Fruit fly (Drosophila melanogaster) whole organism, wandering third instar larva: ENCODE results near the gene CG14891.
A peak's percentile ranks its signal among the peaks of the same experiment; 100 is the strongest.

ENCODE experiments used
- Abd-B ChIP-seq: fragments of >200 bp; optimal IDR thresholded peaks from 2 replicates; lab custom pipeline; 2017; ENCODE audit warnings: missing biosample characterization, missing genetic modification characterization
- CG32264 ChIP-seq: fragments of 200-800 bp; sonication (Bioruptor generic); optimal IDR thresholded peaks from 2 replicates; lab custom pipeline; 2016; ENCODE audit warnings: missing biosample characterization, missing genetic modification characterization
- CG9705 ChIP-seq: fragments of 200-800 bp; sonication (Bioruptor generic); optimal IDR thresholded peaks from 2 replicates; lab custom pipeline; 2018; ENCODE audit warnings: missing biosample characterization, mild to moderate bottlenecking, missing genetic modification characterization
- CrebA ChIP-seq: fragments of 200-800 bp; sonication (Bioruptor generic); optimal IDR thresholded peaks from 2 replicates; lab custom pipeline; 2016; ENCODE audit warnings: missing biosample characterization, mild to moderate bottlenecking, missing genetic modification characterization, borderline replicate concordance
- Dfd ChIP-seq: fragments of >200 bp; optimal IDR thresholded peaks from 2 replicates; lab custom pipeline; 2017; ENCODE audit warnings: missing biosample characterization, missing genetic modification characterization
- GATAd ChIP-seq: sonication (Bioruptor generic); optimal IDR thresholded peaks from 2 replicates; lab custom pipeline; 2016; ENCODE audit warnings: missing biosample characterization, missing genetic modification characterization
- Hnf4 ChIP-seq: fragments of 200-800 bp; sonication (Bioruptor generic); optimal IDR thresholded peaks from 2 replicates; lab custom pipeline; 2016; ENCODE audit warnings: missing biosample characterization, mild to moderate bottlenecking, missing genetic modification characterization
- Hr78 ChIP-seq: fragments of >200 bp; optimal IDR thresholded peaks from 2 replicates; lab custom pipeline; 2017; ENCODE audit warnings: missing biosample characterization, missing genetic modification characterization
- Hr83 ChIP-seq: fragments of 200-300 bp; sonication (Bioruptor generic); optimal IDR thresholded peaks from 2 replicates; lab custom pipeline; 2016; ENCODE audit warnings: missing biosample characterization, mild to moderate bottlenecking, missing genetic modification characterization, moderate library complexity; ENCODE audit not compliant: poor library complexity, severe bottlenecking
- Jra ChIP-seq: sonication (Bioruptor generic); optimal IDR thresholded peaks from 2 replicates; lab custom pipeline; 2016; ENCODE audit warnings: missing biosample characterization, missing genetic modification characterization
- Mio ChIP-seq: sonication (Bioruptor generic); optimal IDR thresholded peaks from 2 replicates; lab custom pipeline; 2016; ENCODE audit warnings: missing biosample characterization, missing genetic modification characterization
- Myc ChIP-seq: fragments of >200 bp; optimal IDR thresholded peaks from 2 replicates; lab custom pipeline; 2017
- N ChIP-seq: fragments of >200 bp; optimal IDR thresholded peaks from 2 replicates; lab custom pipeline; 2018; ENCODE audit warnings: missing biosample characterization, missing external identifiers, missing genetic modification characterization
- OdsH ChIP-seq: fragments of 200-800 bp; sonication (Bioruptor generic); optimal IDR thresholded peaks from 2 replicates; lab custom pipeline; 2016; ENCODE audit warnings: missing biosample characterization, mild to moderate bottlenecking, missing genetic modification characterization
- Rel ChIP-seq, 2 experiments: fragments of 200-800 bp; sonication (Bioruptor generic) in 1 of 2; optimal IDR thresholded peaks; 2 replicates in 1 of 2; 3 replicates in 1 of 2; lab custom pipeline; 2016 to 2019; ENCODE audit warnings: mild to moderate bottlenecking in 2 of 2, missing biosample characterization in 2 of 2, missing genetic modification characterization in 2 of 2, moderate library complexity in 1 of 2
- Sp1 ChIP-seq: fragments of 200-800 bp; sonication (Bioruptor generic); optimal IDR thresholded peaks from 3 replicates; lab custom pipeline; 2019; ENCODE audit warnings: missing biosample characterization, mild to moderate bottlenecking, missing genetic modification characterization, moderate library complexity
- Vsx2 ChIP-seq: fragments of 200-300, 225-300 bp; sonication (Bioruptor generic); optimal IDR thresholded peaks from 2 replicates; lab custom pipeline; 2018; ENCODE audit warnings: missing biosample characterization, missing genetic modification characterization; ENCODE audit not compliant: partially characterized antibody
- brk ChIP-seq: fragments of 200-800 bp; sonication (Bioruptor generic); optimal IDR thresholded peaks from 2 replicates; lab custom pipeline; 2016; ENCODE audit warnings: missing biosample characterization, mild to moderate bottlenecking, missing genetic modification characterization
- dl ChIP-seq, 2 experiments: fragments of 175-275, 200-275 bp in 1 of 2; fragments of 200-275 bp in 1 of 2; sonication (Bioruptor generic); optimal IDR thresholded peaks; lab custom pipeline; 2018; ENCODE audit warnings: mild to moderate bottlenecking in 2 of 2, missing biosample characterization in 2 of 2, missing genetic modification characterization in 2 of 2, moderate library complexity in 2 of 2; ENCODE audit not compliant: partially characterized antibody in 2 of 2, insufficient read depth in 1 of 2
- dmrt93B ChIP-seq: fragments of 200-800 bp; sonication (Bioruptor generic); optimal IDR thresholded peaks from 2 replicates; lab custom pipeline; 2018; ENCODE audit warnings: missing biosample characterization, mild to moderate bottlenecking, missing genetic modification characterization
- dsf ChIP-seq: sonication (Bioruptor generic); optimal IDR thresholded peaks from 2 replicates; lab custom pipeline; 2016; ENCODE audit warnings: missing biosample characterization, missing genetic modification characterization, borderline replicate concordance
- ey ChIP-seq: fragments of 200-800 bp; sonication (Bioruptor generic); optimal IDR thresholded peaks from 2 replicates; lab custom pipeline; 2016; ENCODE audit warnings: missing biosample characterization, missing genetic modification characterization
- foxo ChIP-seq, 2 experiments: fragments of 200-800 bp; sonication (Bioruptor generic); optimal IDR thresholded peaks; 2 replicates in 1 of 2; 3 replicates in 1 of 2; lab custom pipeline; 2016 to 2017; ENCODE audit warnings: missing biosample characterization in 2 of 2, missing genetic modification characterization in 2 of 2
- fru ChIP-seq: fragments of 200-800 bp; sonication (Bioruptor generic); optimal IDR thresholded peaks from 3 replicates; lab custom pipeline; 2016; ENCODE audit warnings: missing biosample characterization, mild to moderate bottlenecking, missing genetic modification characterization
- h ChIP-seq: fragments of 200-800 bp; sonication (Bioruptor generic); optimal IDR thresholded peaks from 3 replicates; lab custom pipeline; 2016; ENCODE audit warnings: missing biosample characterization, mild to moderate bottlenecking, missing genetic modification characterization
- jim ChIP-seq: fragments of 175-275, 200-325 bp; sonication (Bioruptor generic); optimal IDR thresholded peaks from 2 replicates; lab custom pipeline; 2016; ENCODE audit warnings: missing biosample characterization, mild to moderate bottlenecking, missing genetic modification characterization
- lola ChIP-seq: fragments of >200 bp; optimal IDR thresholded peaks from 2 replicates; lab custom pipeline; 2017; ENCODE audit warnings: missing biosample characterization, missing genetic modification characterization
- pan ChIP-seq: fragments of >200 bp; optimal IDR thresholded peaks from 2 replicates; lab custom pipeline; 2017
- psq ChIP-seq: fragments of 200-800 bp; sonication (Bioruptor generic); optimal IDR thresholded peaks from 3 replicates; lab custom pipeline; 2017; ENCODE audit warnings: missing biosample characterization, mild to moderate bottlenecking, missing genetic modification characterization, moderate library complexity
- rgr ChIP-seq: fragments of 200-800 bp; sonication (Bioruptor generic); optimal IDR thresholded peaks from 3 replicates; lab custom pipeline; 2016; ENCODE audit warnings: missing biosample characterization, mild to moderate bottlenecking, missing genetic modification characterization
- sage ChIP-seq: fragments of 200-800 bp; sonication (Bioruptor generic); optimal IDR thresholded peaks from 2 replicates; lab custom pipeline; 2016; ENCODE audit warnings: missing biosample characterization, mild to moderate bottlenecking, missing genetic modification characterization
- sv ChIP-seq: fragments of 200-800 bp; sonication (Bioruptor generic); optimal IDR thresholded peaks from 3 replicates; lab custom pipeline; 2016; ENCODE audit warnings: missing biosample characterization, missing genetic modification characterization
- tai ChIP-seq: sonication (Bioruptor generic); optimal IDR thresholded peaks from 2 replicates; lab custom pipeline; 2016; ENCODE audit warnings: missing biosample characterization, missing genetic modification characterization
- usp ChIP-seq: fragments of >200 bp; optimal IDR thresholded peaks from 2 replicates; lab custom pipeline; 2017; ENCODE audit warnings: missing biosample characterization, missing genetic modification characterization
- woc ChIP-seq: sonication (Bioruptor generic); optimal IDR thresholded peaks from 2 replicates; lab custom pipeline; 2016; ENCODE audit warnings: missing biosample characterization, mild to moderate bottlenecking, missing genetic modification characterization

Gene CG14891

DNA sequence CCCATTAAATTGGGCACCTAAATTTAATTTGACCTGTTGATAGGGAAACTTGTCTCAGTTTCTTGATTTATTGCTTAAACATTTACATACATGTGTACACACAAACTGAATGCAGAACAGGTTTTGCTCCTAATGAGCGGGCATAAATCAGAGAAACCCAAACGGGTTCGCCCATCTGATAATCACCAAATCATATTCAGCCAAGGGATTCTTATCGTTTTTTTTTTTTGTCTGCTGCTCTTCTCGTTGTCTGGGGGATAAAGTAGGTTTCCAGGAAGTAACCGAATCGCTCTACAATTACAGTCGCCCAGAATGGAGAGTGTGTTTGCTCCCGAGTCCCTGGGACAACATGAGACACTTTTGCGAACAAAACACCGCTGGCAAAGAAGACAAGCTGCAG lies 25.6 kb upstream of the CG14891 start:
- no peak for TF ChIP-seq Rel (GFP tag; optimal IDR thresholded peaks at IDR 0.05; lab: Kevin White, UChicago)
- no peak for TF ChIP-seq Rel (tag; optimal IDR thresholded peaks at IDR 0.05; lab: Kevin White, UChicago)
- no peak for TF ChIP-seq psq (GFP tag; lab: Kevin White, UChicago)
- no peak for TF ChIP-seq Mio (GFP tag; lab: Kevin White, UChicago)
- no peak for TF ChIP-seq N (GFP tag; lab: Kevin White, UChicago)
- no peak for TF ChIP-seq sv (GFP tag; lab: Kevin White, UChicago)
- no peak for TF ChIP-seq dsf
- no peak for TF ChIP-seq ey (GFP tag; lab: Kevin White, UChicago)
- no peak for TF ChIP-seq sage (GFP tag; lab: Kevin White, UChicago)
- no peak for TF ChIP-seq CG9705
- TF ChIP-seq h (GFP tag; lab: Kevin White, UChicago), result no peak
- no peak for TF ChIP-seq GATAd (GFP tag; lab: Kevin White, UChicago)
- no peak for TF ChIP-seq fru (GFP tag; lab: Kevin White, UChicago)
- no peak for TF ChIP-seq CG32264 (GFP tag; lab: Kevin White, UChicago)
- TF ChIP-seq brk, result no peak
- TF ChIP-seq tai (GFP tag; lab: Kevin White, UChicago), result no peak
- no peak for TF ChIP-seq rgr (GFP tag; lab: Kevin White, UChicago)
- no peak for TF ChIP-seq foxo (GFP tag; optimal IDR thresholded peaks at IDR 0.05; lab: Kevin White, UChicago)
- TF ChIP-seq dmrt93B (GFP tag; lab: Kevin White, UChicago), result no peak
- TF ChIP-seq jim (GFP tag; lab: Kevin White, UChicago), result no peak

DNA sequence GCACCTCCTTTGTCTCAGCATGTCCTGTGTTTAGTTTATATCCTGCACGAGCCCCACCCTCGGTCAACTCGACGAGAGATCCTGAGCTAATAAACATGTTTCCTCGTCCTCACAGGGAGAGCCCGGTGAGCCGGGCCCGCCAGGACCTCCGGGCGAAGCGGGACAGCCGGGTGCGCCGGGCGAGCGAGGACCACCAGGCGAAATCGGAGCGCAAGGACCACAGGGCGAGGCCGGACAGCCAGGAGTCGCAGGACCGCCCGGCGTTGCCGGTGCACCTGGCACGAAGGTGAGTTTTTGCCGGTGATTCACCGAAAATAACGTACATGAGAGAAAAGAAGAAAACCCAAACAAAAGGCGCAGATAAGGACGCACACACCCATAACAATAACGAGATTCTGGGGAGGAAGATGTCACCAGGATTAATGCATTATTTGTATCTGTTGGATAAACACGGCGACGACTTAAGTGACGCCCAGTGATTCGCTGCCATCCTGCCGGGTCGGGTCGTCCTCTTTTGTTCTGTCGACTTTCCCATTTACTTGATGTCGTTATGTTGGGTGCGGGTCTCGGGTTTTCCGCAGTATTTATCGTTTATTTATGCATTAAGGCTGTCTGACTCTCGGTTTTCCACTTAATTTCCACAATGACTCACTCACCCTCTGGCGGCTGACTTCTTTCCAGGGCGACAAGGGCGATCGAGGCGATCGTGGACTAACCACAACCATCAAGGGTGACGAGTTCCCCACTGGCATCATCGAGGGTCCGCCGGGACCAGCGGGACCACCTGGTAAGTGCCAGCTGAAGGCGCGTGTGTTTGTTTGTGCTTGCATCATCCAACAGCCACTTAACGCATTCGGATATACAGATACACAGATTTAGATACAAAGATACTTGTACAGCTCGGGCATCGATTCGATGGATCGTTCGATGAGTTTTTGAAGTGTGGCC lies 19.4 kb upstream of the CG14891 start:
- no peak for TF ChIP-seq sage (GFP tag; lab: Kevin White, UChicago)
- no peak for TF ChIP-seq Vsx2 (GFP tag; lab: Kevin White, UChicago)
- peak; percentile 98 for TF ChIP-seq Dfd (GFP tag; lab: Kevin White, UChicago)
- TF ChIP-seq CG32264 (GFP tag; lab: Kevin White, UChicago), result no peak

DNA sequence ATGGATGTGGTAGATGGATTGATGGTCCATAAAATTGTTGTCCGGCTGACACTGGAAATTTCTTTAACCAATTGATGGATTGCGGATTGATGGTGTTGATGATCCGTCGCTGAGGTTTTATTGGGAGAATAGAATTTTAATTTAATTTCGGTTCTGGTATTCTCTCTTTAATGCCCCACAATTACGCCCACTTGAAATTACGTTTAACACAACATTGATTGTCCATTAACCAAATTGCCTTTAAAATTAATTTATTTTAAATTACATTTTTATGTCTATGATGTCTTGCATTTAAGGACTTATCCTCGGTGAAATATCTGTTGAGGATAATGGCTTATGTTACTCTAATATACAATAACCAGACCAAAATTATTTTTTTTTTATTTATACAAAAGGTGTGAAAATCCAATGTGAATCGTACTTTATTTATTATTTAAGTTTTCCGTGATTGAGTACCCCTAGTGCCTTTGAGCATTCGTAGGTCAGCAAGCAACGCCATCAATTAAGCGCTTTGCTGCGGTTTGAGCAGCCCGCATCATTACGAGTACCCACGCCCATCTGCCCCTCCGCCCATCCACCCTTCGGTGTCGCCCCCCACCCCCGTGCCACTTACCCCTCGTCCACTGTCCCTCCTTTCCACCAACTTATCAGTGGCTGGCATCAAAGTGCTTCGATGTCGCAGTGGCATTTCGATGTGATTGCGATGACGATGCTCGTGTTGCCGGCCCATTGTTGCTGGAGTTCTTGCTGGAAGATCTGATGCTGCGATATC lies 17.7 kb upstream of the CG14891 start:
- TF ChIP-seq Hr78 (GFP tag; lab: Kevin White, UChicago) (no peak), pan (no peak), lola (GFP tag; lab: Kevin White, UChicago) (no peak), Myc (lab: Kevin White, UChicago) (no peak), h (GFP tag; lab: Kevin White, UChicago) (no peak), N (GFP tag; lab: Kevin White, UChicago) (no peak), foxo (GFP tag; optimal IDR thresholded peaks at IDR 0.05; lab: Kevin White, UChicago) (no peak), Rel (GFP tag; optimal IDR thresholded peaks at IDR 0.05; lab: Kevin White, UChicago) (no peak), Rel (tag; optimal IDR thresholded peaks at IDR 0.05; lab: Kevin White, UChicago) (no peak), Hr83 (no peak), sv (GFP tag; lab: Kevin White, UChicago) (no peak), woc (GFP tag; lab: Kevin White, UChicago) (no peak), Hnf4 (GFP tag; lab: Kevin White, UChicago) (no peak), fru (GFP tag; lab: Kevin White, UChicago) (no peak)

DNA sequence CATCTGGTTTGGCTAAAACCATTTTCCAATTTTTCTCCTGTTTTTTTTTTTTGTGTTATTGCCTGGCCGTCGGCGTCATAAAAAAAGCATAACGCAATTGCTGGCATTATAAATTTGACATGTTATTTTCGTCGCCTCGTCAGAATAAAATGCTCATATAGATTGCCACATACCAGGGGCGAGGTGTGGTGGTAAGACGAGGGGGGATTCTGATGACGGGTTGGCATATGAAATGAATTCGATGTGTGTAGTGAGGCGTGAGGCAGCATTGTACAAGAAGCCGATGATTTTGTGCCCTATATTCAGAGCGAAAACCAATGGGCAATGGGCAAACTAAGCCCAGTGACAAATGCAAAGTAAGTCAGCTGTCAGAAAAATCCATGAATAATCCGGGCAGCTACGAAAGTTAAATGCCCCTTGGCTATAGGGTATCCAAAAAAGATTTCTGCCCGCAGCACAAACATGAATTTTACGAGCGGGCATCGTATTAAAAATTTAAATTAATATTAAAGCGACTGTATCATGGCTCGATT lies 12.6 kb upstream of the CG14891 start:
- no peak for TF ChIP-seq Mio (GFP tag; lab: Kevin White, UChicago)
- no peak for TF ChIP-seq CrebA (GFP tag; lab: Kevin White, UChicago)
- no peak for TF ChIP-seq Abd-B (GFP tag; lab: Kevin White, UChicago)
- no peak for TF ChIP-seq CG9705
- no peak for TF ChIP-seq woc (GFP tag; lab: Kevin White, UChicago)
- TF ChIP-seq rgr (GFP tag; lab: Kevin White, UChicago), result no peak
- no peak for TF ChIP-seq OdsH (GFP tag; lab: Kevin White, UChicago)
- no peak for TF ChIP-seq Rel (GFP tag; optimal IDR thresholded peaks at IDR 0.05; lab: Kevin White, UChicago)
- no peak for TF ChIP-seq Rel (tag; optimal IDR thresholded peaks at IDR 0.05; lab: Kevin White, UChicago)
- TF ChIP-seq dmrt93B (GFP tag; lab: Kevin White, UChicago), result no peak
- TF ChIP-seq foxo (GFP tag; optimal IDR thresholded peaks at IDR 0.05; lab: Kevin White, UChicago), result no peak
- TF ChIP-seq tai (GFP tag; lab: Kevin White, UChicago), result no peak
- no peak for TF ChIP-seq Jra (GFP tag; lab: Kevin White, UChicago)
- TF ChIP-seq Vsx2 (GFP tag; lab: Kevin White, UChicago), result no peak
- no peak for TF ChIP-seq Dfd (GFP tag; lab: Kevin White, UChicago)
- no peak for TF ChIP-seq Sp1
- TF ChIP-seq dl (GFP tag; optimal IDR thresholded peaks at IDR 0.05; lab: Kevin White, UChicago; ENCODE audit: insufficient read depth in 1 of 2, partially characterized antibody in 2 of 2), result no peak
- TF ChIP-seq CG32264 (GFP tag; lab: Kevin White, UChicago), result no peak
- no peak for TF ChIP-seq jim (GFP tag; lab: Kevin White, UChicago)
- TF ChIP-seq usp, result no peak
- no peak for TF ChIP-seq pan
